Fruit fly (Drosophila melanogaster) S2 (cell line): ENCODE results near the gene zyd.

Source experiments
- CG8478 ChIP-seq: fragments of >200 bp; optimal IDR thresholded peaks from 2 replicates; lab custom pipeline; 2018
- CTCF ChIP-seq, 2 experiments: fragments of >200 bp; optimal IDR thresholded peaks; 2 replicates each; lab custom pipeline; 2018

- TF ChIP-seq CTCF (optimal IDR thresholded peaks at IDR 0.05; lab: Kevin White, UChicago) (no peak), CG8478 (lab: Kevin White, UChicago) (no peak)
Measured at dm6 chrX:23071237-23071688, 48.6 kb downstream of the zyd start.
